Fruit fly (Drosophila melanogaster): ENCODE data around the gene CG43121.

Gene CG43121

dm6 chr3L:14665802-14666351 is 6.4 kb downstream of the CG43121 start (continued):
- no peak for TF ChIP-seq tai (GFP tag; optimal IDR thresholded peaks at IDR 0.05)
- TF ChIP-seq brk (GFP tag; optimal IDR thresholded peaks at IDR 0.05): peak; percentile 24
- peak; percentile 51 for TF ChIP-seq sage (GFP tag; optimal IDR thresholded peaks at IDR 0.05)
- no peak for TF ChIP-seq N (GFP tag; optimal IDR thresholded peaks at IDR 0.05)
- peak; percentile 31 for TF ChIP-seq dmrt93B (GFP tag; optimal IDR thresholded peaks at IDR 0.05)

DNA sequence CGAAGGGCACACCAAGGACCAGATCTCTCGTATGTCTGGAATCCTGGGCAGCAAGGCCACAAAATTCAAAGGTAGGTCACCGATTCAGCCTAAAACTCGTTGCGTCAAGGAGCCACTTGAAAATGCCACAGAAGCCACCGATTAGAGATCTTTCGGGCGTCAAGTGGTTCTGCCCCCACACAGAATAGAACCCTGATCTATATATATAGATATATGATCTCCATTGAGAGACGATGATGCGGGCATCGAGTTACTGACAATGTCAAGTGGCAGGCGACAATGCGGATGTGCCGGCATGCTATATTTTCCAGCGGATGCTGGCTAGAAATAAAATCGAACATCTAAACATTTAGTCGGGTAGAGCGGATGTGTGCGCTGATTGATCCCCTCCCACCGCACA is 7.8 kb downstream of the CG43121 start:
- TF ChIP-seq GATAd (GFP tag; optimal IDR thresholded peaks at IDR 0.05) (no peak), N (GFP tag; optimal IDR thresholded peaks at IDR 0.05) (no peak), Jra (GFP tag; optimal IDR thresholded peaks at IDR 0.05) (no peak), Dfd (GFP tag; optimal IDR thresholded peaks at IDR 0.05) (no peak), Abd-B (GFP tag; optimal IDR thresholded peaks at IDR 0.05) (no peak), Hnf4 (GFP tag; optimal IDR thresholded peaks at IDR 0.05) (no peak), CrebA (GFP tag; optimal IDR thresholded peaks at IDR 0.05; ENCODE audit: borderline replicate concordance) (no peak), brk (GFP tag; optimal IDR thresholded peaks at IDR 0.05) (no peak), CG32264 (GFP tag; optimal IDR thresholded peaks at IDR 0.05) (no peak), fru (GFP tag; optimal IDR thresholded peaks at IDR 0.05) (no peak), dsf (GFP tag; optimal IDR thresholded peaks at IDR 0.05; ENCODE audit: borderline replicate concordance) (no peak), Hr78 (GFP tag; optimal IDR thresholded peaks at IDR 0.05) (no peak), rgr (GFP tag; optimal IDR thresholded peaks at IDR 0.05) (no peak), CG9705 (GFP tag; optimal IDR thresholded peaks at IDR 0.05) (no peak), Myc (optimal IDR thresholded peaks at IDR 0.05) (no peak)

DNA sequence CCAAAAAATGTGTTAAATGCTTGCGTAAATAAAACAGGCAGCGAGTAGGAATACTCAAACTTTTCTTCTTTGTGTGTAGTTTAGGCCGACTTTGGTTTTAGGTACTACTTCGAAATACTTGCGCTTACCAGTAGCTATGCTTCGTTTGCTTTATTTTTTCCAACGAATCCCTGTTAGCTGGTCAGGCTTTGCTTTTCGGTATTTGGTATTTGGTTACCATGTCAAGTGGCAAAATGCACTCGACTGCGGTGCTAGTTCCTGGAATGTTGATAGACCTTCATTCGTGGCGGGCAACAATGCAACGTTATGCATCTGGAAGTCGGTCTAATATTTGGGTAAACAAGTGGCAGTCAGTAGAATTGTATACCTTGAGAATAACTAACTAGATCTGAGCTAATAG is 8.5 kb downstream of the CG43121 start:
- TF ChIP-seq N (GFP tag; optimal IDR thresholded peaks at IDR 0.05) (no peak), usp (GFP tag; optimal IDR thresholded peaks at IDR 0.05) (no peak), woc (GFP tag; optimal IDR thresholded peaks at IDR 0.05) (no peak), foxo (GFP tag; optimal IDR thresholded peaks at IDR 0.05) (no peak), sv (GFP tag; optimal IDR thresholded peaks at IDR 0.05) (no peak), Dif (GFP tag; optimal IDR thresholded peaks at IDR 0.05; ENCODE audit: partially characterized antibody) (no peak), Sp1 (GFP tag; optimal IDR thresholded peaks at IDR 0.05) (no peak), Dfd (GFP tag; optimal IDR thresholded peaks at IDR 0.05) (no peak), h (GFP tag; optimal IDR thresholded peaks at IDR 0.05) (no peak), Mio (GFP tag; optimal IDR thresholded peaks at IDR 0.05) (no peak), fru (GFP tag; optimal IDR thresholded peaks at IDR 0.05) (no peak), brk (GFP tag; optimal IDR thresholded peaks at IDR 0.05) (no peak), tai (GFP tag; optimal IDR thresholded peaks at IDR 0.05) (no peak), Rel (GFP tag; optimal IDR thresholded peaks at IDR 0.05) (no peak), Rel (tag; optimal IDR thresholded peaks at IDR 0.05) (no peak), br (GFP tag; optimal IDR thresholded peaks at IDR 0.05) (no peak), rgr (GFP tag; optimal IDR thresholded peaks at IDR 0.05) (no peak), Vsx2 (GFP tag; optimal IDR thresholded peaks at IDR 0.05; ENCODE audit: partially characterized antibody) (no peak)

DNA sequence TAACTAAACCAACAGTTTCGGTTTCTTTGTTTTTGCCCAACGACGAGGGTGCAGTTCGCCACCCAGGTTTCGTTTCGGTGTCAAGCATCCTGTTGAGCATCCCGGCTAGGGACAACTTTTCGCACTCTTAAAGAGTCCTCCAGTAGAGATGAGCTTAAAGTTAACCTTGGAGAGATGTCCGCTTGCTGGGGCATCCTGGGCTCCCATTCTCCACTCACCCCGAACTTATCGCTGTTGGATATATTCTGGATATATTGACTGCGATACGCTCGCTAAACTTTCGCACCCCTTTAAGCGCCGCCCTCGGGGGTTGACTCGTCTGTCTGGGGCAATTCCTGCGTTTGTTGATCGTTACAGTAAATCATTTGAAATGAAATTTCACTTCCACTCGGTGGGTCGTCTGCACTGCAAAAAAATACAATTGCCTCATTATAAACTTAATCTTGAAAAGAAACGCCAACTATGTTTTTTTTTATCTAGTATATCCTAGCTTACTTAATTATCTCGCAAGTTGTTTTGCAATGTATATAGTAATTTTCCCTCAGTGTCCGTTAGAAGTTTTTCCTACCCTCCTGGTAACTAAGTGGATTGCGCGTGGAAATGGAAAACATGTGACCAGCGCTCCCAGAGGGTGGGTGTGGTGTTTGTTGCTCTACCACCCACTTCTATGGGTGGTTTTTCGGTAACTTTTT is 10.5 kb downstream of the CG43121 start:
- TF ChIP-seq dl (GFP tag; optimal IDR thresholded peaks at IDR 0.05; ENCODE audit: insufficient read depth in 1 of 2, partially characterized antibody in 2 of 2) (no peak), Vsx2 (GFP tag; optimal IDR thresholded peaks at IDR 0.05; ENCODE audit: partially characterized antibody) (no peak), dmrt93B (GFP tag; optimal IDR thresholded peaks at IDR 0.05) (peak; percentile 1), Hr78 (GFP tag; optimal IDR thresholded peaks at IDR 0.05) (no peak), CG32264 (GFP tag; optimal IDR thresholded peaks at IDR 0.05) (no peak), N (GFP tag; optimal IDR thresholded peaks at IDR 0.05) (no peak), br (GFP tag; optimal IDR thresholded peaks at IDR 0.05) (peak; percentile 35), Hnf4 (GFP tag; optimal IDR thresholded peaks at IDR 0.05) (peak; percentile 36), Mio (GFP tag; optimal IDR thresholded peaks at IDR 0.05) (no peak), pan (optimal IDR thresholded peaks at IDR 0.05) (no peak), Sp1 (GFP tag; optimal IDR thresholded peaks at IDR 0.05) (peak; percentile 44), tai (GFP tag; optimal IDR thresholded peaks at IDR 0.05) (no peak), h (GFP tag; optimal IDR thresholded peaks at IDR 0.05) (peak; percentile 55), OdsH (GFP tag; optimal IDR thresholded peaks at IDR 0.05) (peak; percentile 45), CG9705 (GFP tag; optimal IDR thresholded peaks at IDR 0.05) (no peak), Hr83 (GFP tag; optimal IDR thresholded peaks at IDR 0.05; ENCODE audit: poor library complexity, severe bottlenecking) (no peak), brk (GFP tag; optimal IDR thresholded peaks at IDR 0.05) (peak; percentile 16), usp (GFP tag; optimal IDR thresholded peaks at IDR 0.05) (no peak), Dfd (GFP tag; optimal IDR thresholded peaks at IDR 0.05) (no peak), foxo (GFP tag; optimal IDR thresholded peaks at IDR 0.05) (peak in 1 of 2 experiments; percentile 51), rgr (GFP tag; optimal IDR thresholded peaks at IDR 0.05) (peak; percentile 26), Abd-B (GFP tag; optimal IDR thresholded peaks at IDR 0.05) (no peak), Jra (GFP tag; optimal IDR thresholded peaks at IDR 0.05) (no peak), lola (GFP tag; optimal IDR thresholded peaks at IDR 0.05) (no peak), GATAd (GFP tag; optimal IDR thresholded peaks at IDR 0.05) (no peak), Dif (GFP tag; optimal IDR thresholded peaks at IDR 0.05; ENCODE audit: partially characterized antibody) (no peak), jim (GFP tag; optimal IDR thresholded peaks at IDR 0.05) (no peak), woc (GFP tag; optimal IDR thresholded peaks at IDR 0.05) (peak; percentile 13), Rel (GFP tag; optimal IDR thresholded peaks at IDR 0.05) (no peak), Rel (tag; optimal IDR thresholded peaks at IDR 0.05) (no peak), CrebA (GFP tag; optimal IDR thresholded peaks at IDR 0.05; ENCODE audit: borderline replicate concordance) (no peak), sv (GFP tag; optimal IDR thresholded peaks at IDR 0.05) (peak; percentile 46), fru (GFP tag; optimal IDR thresholded peaks at IDR 0.05) (peak; percentile 68), HLH106 (tag; optimal IDR thresholded peaks at IDR 0.05) (peak; percentile 3), psq (GFP tag; optimal IDR thresholded peaks at IDR 0.05) (peak; percentile 6), Myc (optimal IDR thresholded peaks at IDR 0.05) (no peak)
